Worm (Caenorhabditis elegans): ENCODE data around the gene pole-4.
"Not testable (repeated sequence)": the region's sequence is repeated elsewhere in the genome, so short reads cannot be mapped to it uniquely, and the experiment has no call there.

Gene pole-4

DNA sequence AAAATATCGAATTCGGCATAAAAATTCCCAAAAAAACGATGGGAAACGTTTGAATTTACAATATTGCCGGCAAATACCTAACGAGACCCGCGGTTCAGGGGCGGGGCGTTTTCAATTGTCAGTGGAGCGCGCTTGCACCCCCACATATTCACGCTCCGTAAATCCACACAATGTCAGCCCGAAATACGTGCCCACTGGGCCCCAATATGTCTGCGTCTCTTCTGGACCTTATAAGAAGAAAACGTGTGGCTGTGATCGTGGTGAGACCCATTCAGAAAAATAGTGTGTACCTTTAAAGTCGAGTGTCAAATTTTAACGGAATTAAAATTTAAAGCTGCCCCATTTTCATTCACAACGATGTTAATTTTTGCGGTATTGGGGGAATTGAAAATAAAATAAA is 35.4 kb upstream of the pole-4 start (continued):
- TF ChIP-seq ceh-91 (GFP tag; IDR thresholded peaks at IDR 0.05) (peak; percentile 79), dpff-1 (tag; optimal IDR thresholded peaks at IDR 0.05) (peak; percentile 16), tbp1 (GFP tag; optimal IDR thresholded peaks at IDR 0.05) (peak; percentile 49), madf-6 (GFP tag; IDR thresholded peaks at IDR 0.05) (peak; percentile 82), snpc-3.4 (tag; optimal IDR thresholded peaks at IDR 0.05) (peak; percentile 20), B0019.2 (GFP tag; conservative IDR thresholded peaks at IDR 0.05) (no peak), pbrm-1 (GFP tag; IDR thresholded peaks at IDR 0.05) (peak; percentile 65), ccch-3 (GFP tag; optimal IDR thresholded peaks at IDR 0.05) (no peak), ztf-26 (tag; optimal IDR thresholded peaks at IDR 0.05) (no peak)

DNA sequence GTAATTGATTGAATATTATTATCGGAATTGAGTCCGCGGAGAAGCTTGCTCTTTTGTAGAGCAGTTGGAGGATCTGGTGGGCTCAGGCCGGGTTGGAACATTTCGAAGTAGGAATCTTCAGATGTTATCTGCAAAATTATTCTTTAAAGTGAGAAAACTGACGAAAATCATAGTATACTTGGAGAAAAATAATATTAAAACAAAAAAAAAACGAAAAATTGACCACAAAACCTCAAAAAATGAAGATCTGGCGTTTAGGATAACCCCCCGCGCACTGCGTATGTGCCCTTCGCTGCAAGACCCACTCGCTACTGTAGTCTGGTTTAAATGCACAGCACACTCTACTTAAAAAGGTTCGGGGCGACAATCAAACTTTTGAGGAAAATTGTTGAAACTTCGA is 34.3 kb upstream of the pole-4 start, which contains the start of gene Y53F4B.10:
Gene Y53F4B.10 (minus strand): TSS at position 101 of the 400 bp plus-strand sequence.
- no peak for TF ChIP-seq unc-130 (GFP tag; optimal IDR thresholded peaks at IDR 0.05)
- TF ChIP-seq F57C9.4 (tag; optimal IDR thresholded peaks at IDR 0.05), result no peak
- TF ChIP-seq F10E7.11 (tag; optimal IDR thresholded peaks at IDR 0.05), result no peak
- no peak for TF ChIP-seq K11D2.4 (GFP tag; IDR thresholded peaks at IDR 0.05)
- no peak for TF ChIP-seq ceh-58 (GFP tag; IDR thresholded peaks at IDR 0.05)
- no peak for TF ChIP-seq ccch-3 (GFP tag; optimal IDR thresholded peaks at IDR 0.05)
- TF ChIP-seq lsy-27 (tag; optimal IDR thresholded peaks at IDR 0.05; ENCODE audit: borderline replicate concordance, insufficient read depth), result no peak
- no peak for TF ChIP-seq gei-17 (GFP tag; optimal IDR thresholded peaks at IDR 0.05)
- no peak for TF ChIP-seq F22D6.2 (tag; optimal IDR thresholded peaks at IDR 0.05)

DNA sequence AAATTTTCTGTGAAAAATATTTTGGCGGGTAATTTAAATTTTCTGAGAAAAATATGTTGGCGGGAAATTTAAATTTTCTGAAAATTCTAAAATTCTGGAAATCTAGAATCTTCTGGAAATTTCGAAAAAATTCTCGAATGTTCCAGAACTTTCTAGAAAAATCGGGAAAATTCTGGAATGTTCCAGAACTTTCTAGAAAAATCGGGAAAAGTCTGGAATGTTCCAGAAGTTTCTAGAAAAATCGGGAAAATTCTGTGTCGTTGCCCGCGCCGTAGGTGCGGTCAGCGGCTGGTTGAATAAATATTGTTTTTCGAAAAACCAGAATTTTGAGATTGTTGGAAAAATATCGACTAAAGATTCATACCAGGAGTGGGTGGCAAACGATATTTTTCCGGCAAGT is 31.8 kb upstream of the pole-4 start:
- TF ChIP-seq hsf-1 (GFP tag; IDR thresholded peaks at IDR 0.05), result peak; percentile 94

DNA sequence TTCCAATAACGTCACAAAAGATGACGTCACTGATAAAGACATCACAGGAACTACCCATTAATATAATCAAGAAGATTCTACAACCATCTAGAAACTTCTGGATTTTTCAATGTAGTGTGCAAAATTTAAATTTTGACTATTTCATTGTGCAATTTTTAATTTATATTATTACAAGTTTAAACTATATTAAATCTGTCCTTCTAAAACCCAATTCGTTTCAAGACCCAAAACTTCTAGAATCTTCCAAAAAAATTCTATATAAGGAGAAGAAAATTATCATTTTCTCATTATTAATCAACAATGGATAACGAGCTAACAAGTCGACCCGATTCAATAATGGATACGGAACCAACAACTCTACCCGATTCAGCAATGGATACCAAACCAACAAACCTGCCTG is 23.4 kb upstream of the pole-4 start, which contains the start of gene Y53F4B.7:
Gene Y53F4B.7 (plus strand): TSS at position 301 of the 400 bp plus-strand sequence.
- TF ChIP-seq cebp-2 (GFP tag; IDR thresholded peaks at IDR 0.05); ceh-79 (tag; optimal IDR thresholded peaks at IDR 0.05); ekl-4 (GFP tag; IDR thresholded peaks at IDR 0.05): not testable (repeated sequence)

DNA sequence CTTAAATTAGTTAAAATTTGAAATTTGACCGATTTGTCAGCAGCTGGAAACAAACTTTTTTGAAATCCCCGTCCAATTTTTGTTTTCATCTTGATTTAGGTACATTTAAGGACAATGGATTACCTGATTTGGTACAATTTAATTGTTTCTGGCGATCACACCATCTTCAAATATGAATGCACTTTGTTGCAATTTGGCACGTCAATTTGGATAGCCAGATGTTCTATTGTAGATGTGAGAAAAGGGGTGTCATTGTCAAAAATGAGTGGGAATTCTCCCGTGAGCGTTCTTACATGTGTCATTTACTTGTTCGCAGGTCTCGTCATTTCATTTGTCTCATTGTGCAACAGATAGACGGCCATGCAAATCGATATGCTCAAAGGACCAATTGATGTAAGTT is 19.0 kb upstream of the pole-4 start, which contains the start of gene Y53F4B.43:
Gene Y53F4B.43 (plus strand): TSS at position 301 of the 400 bp plus-strand sequence.
- TF ChIP-seq snpc-1.3 (tag; optimal IDR thresholded peaks at IDR 0.05; ENCODE audit: insufficient read depth); Y79H2A.3 (GFP tag; conservative IDR thresholded peaks at IDR 0.05); lsy-27 (tag; optimal IDR thresholded peaks at IDR 0.05; ENCODE audit: borderline replicate concordance, insufficient read depth): not testable (repeated sequence)

DNA sequence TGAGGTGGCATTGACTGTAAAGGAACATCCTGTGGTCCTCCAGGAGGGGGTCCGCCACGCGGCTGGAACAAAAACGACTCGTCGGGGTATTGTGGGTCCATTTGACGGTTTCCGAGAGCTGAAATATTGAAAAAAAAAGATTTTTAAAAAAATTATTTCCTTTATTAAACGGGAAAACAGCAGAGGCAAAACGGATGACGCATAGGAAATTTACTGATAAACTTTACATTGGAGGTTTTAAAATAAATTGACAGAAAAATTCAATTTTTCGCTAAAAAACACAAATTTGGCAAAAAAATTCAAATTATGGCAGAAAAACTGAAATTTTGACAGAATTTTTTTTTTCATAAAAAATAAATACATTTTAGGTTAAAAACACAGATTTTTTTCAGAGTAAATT is 14.8 kb upstream of the pole-4 start, which contains the start of gene Y53F4B.5:
Gene Y53F4B.5 (minus strand): TSS at position 101 of the 400 bp plus-strand sequence.
- TF ChIP-seq B0019.2 (GFP tag; conservative IDR thresholded peaks at IDR 0.05) (no peak), F49E8.2 (tag; optimal IDR thresholded peaks at IDR 0.05; ENCODE audit: insufficient read depth) (no peak), ztf-3 (GFP tag; optimal IDR thresholded peaks at IDR 0.05) (no peak), egl-44 (GFP tag; IDR thresholded peaks at IDR 0.05) (no peak), F33H1.4 (GFP tag; IDR thresholded peaks at IDR 0.05) (no peak), hmg-20 (GFP tag; IDR thresholded peaks at IDR 0.05) (no peak)
